Fruit fly (Drosophila melanogaster) whole organism, prepupa: ENCODE measurements around the gene Arl4.

Experiments used
- CG10669 ChIP-seq: fragments of 200-800 bp; sonication (Bioruptor generic); optimal IDR thresholded peaks from 3 replicates; lab custom pipeline; 2018; ENCODE audit warnings: missing biosample characterization, mild to moderate bottlenecking, missing genetic modification characterization, moderate library complexity
- CG11762 ChIP-seq: fragments of 200-800 bp; sonication (Bioruptor generic); optimal IDR thresholded peaks from 3 replicates; lab custom pipeline; 2016; ENCODE audit warnings: missing biosample characterization, missing genetic modification characterization; ENCODE audit not compliant: insufficient read depth
- CG11902 ChIP-seq: fragments of 200-800 bp; sonication (Bioruptor generic); optimal IDR thresholded peaks from 3 replicates; lab custom pipeline; 2016; ENCODE audit warnings: missing biosample characterization, missing genetic modification characterization
- CG15336 ChIP-seq: fragments of 200-800 bp; sonication (Bioruptor generic); IDR thresholded peaks from 2 replicates; pipeline ENCODE4 v1.3.6; 2022; ENCODE audit warnings: missing biosample characterization, missing genetic modification characterization
- CG16779 ChIP-seq: fragments of 200-800 bp; sonication (Bioruptor generic); optimal IDR thresholded peaks from 3 replicates; lab custom pipeline; 2017; ENCODE audit warnings: missing biosample characterization, mild to moderate bottlenecking, missing genetic modification characterization
- CG3032 ChIP-seq: fragments of 200-800 bp; optimal IDR thresholded peaks from 2 replicates; lab custom pipeline; 2019; ENCODE audit warnings: missing biosample characterization, mild to moderate bottlenecking, missing genetic modification characterization, moderate library complexity
- CG32006 ChIP-seq: fragments of 200-800 bp; sonication (Bioruptor generic); optimal IDR thresholded peaks from 3 replicates; lab custom pipeline; 2017; ENCODE audit warnings: missing biosample characterization, mild to moderate bottlenecking, missing genetic modification characterization
- CG34406 ChIP-seq: fragments of 200-800 bp; sonication (Bioruptor generic); optimal IDR thresholded peaks from 3 replicates; lab custom pipeline; 2016; ENCODE audit warnings: missing biosample characterization, missing genetic modification characterization
- CG4318 ChIP-seq: fragments of 200-800 bp; sonication (Bioruptor generic); optimal IDR thresholded peaks from 3 replicates; lab custom pipeline; 2017; ENCODE audit warnings: missing biosample characterization, mild to moderate bottlenecking, missing genetic modification characterization
- CG6163 ChIP-seq: fragments of 200-800 bp; sonication (Bioruptor generic); IDR thresholded peaks from 3 replicates; pipeline ENCODE4 v1.3.6; 2022; ENCODE audit warnings: missing biosample characterization, missing genetic modification characterization
- CG6276 ChIP-seq: fragments of 200-800 bp; sonication (Bioruptor generic); optimal IDR thresholded peaks from 2 replicates; lab custom pipeline; 2017; ENCODE audit warnings: missing biosample characterization, mild to moderate bottlenecking, missing genetic modification characterization
- CG6808 ChIP-seq: fragments of 200-800 bp; sonication (Bioruptor generic); optimal IDR thresholded peaks from 3 replicates; lab custom pipeline; 2017; ENCODE audit warnings: missing biosample characterization, missing genetic modification characterization, mild to moderate bottlenecking, moderate library complexity, missing genetic modification reagents
- CG6854 ChIP-seq: fragments of 200-800 bp; sonication (Bioruptor generic); optimal IDR thresholded peaks from 2 replicates; lab custom pipeline; 2017; ENCODE audit warnings: missing biosample characterization, mild to moderate bottlenecking, missing genetic modification characterization
- CG8319 ChIP-seq: fragments of 200-800 bp; sonication (Bioruptor generic); optimal IDR thresholded peaks from 3 replicates; lab custom pipeline; 2016; ENCODE audit warnings: missing biosample characterization, missing genetic modification characterization
- Eip78C ChIP-seq: fragments of 200-800 bp; sonication (Bioruptor generic); peaks from one replicate; lab custom pipeline; 2016; ENCODE audit warnings: missing biosample characterization, missing genetic modification characterization
- Ets21C ChIP-seq: fragments of 200-800 bp; sonication (Bioruptor generic); optimal IDR thresholded peaks from 3 replicates; lab custom pipeline; 2016; ENCODE audit warnings: missing biosample characterization, missing genetic modification characterization
- Ets96B ChIP-seq: fragments of 200-800 bp; optimal IDR thresholded peaks from 2 replicates; lab custom pipeline; 2019; ENCODE audit warnings: missing biosample characterization, mild to moderate bottlenecking, missing genetic modification characterization, moderate library complexity
- Gug ChIP-seq: fragments of 200-800 bp; sonication (Bioruptor generic); IDR thresholded peaks from 2 replicates; pipeline ENCODE4 v1.3.6; 2022; ENCODE audit warnings: missing biosample characterization, missing genetic modification characterization
- Hr4 ChIP-seq: fragments of 200-800 bp; sonication (Bioruptor generic); optimal IDR thresholded peaks from 3 replicates; lab custom pipeline; 2016; ENCODE audit warnings: missing biosample characterization, missing genetic modification characterization
- OdsH ChIP-seq: fragments of 200-800 bp; sonication (Bioruptor generic); optimal IDR thresholded peaks from 3 replicates; lab custom pipeline; 2016; ENCODE audit warnings: missing biosample characterization, missing genetic modification characterization
- cyc ChIP-seq: fragments of 200-800 bp; sonication (Bioruptor generic); optimal IDR thresholded peaks from 3 replicates; lab custom pipeline; 2016; ENCODE audit warnings: missing biosample characterization, missing genetic modification characterization
- esn ChIP-seq: fragments of 200-800 bp; sonication (Bioruptor generic); optimal IDR thresholded peaks from 2 replicates; lab custom pipeline; 2016; ENCODE audit warnings: missing biosample characterization, mild to moderate bottlenecking, missing genetic modification characterization, moderate library complexity
- fkh ChIP-seq: fragments of 200-800 bp; sonication (Bioruptor generic); optimal IDR thresholded peaks from 3 replicates; lab custom pipeline; 2017; ENCODE audit warnings: missing biosample characterization, mild to moderate bottlenecking, missing genetic modification characterization, moderate library complexity
- lz ChIP-seq: fragments of 200-800 bp; sonication (Bioruptor generic); optimal IDR thresholded peaks from 3 replicates; lab custom pipeline; 2016; ENCODE audit warnings: missing biosample characterization, missing genetic modification characterization
- topi ChIP-seq: fragments of 200-800 bp; sonication (Bioruptor generic); optimal IDR thresholded peaks from 3 replicates; lab custom pipeline; 2016; ENCODE audit warnings: missing biosample characterization, missing genetic modification characterization

Arl4 gene

dm6 chr4:225824-226223 is 46.6 kb upstream of the Arl4 start (continued):
- TF ChIP-seq CG8319 (GFP tag; lab: Kevin White, UChicago): no peak
- peak; percentile 72 for TF ChIP-seq Eip78C
- TF ChIP-seq, all 60 proteins: peak for 7

dm6 chr4:210011-210649 is 30.9 kb upstream of the Arl4 start, which contains the start of gene Crk:
Gene Crk (plus strand): TSS chr4:210224.
- TF ChIP-seq lz (GFP tag; lab: Kevin White, UChicago) (no peak), CG16779 (tag; lab: Kevin White, UChicago) (no peak), CG6163 (GFP tag; lab: Robert Waterston, UW) (no peak), cyc (peak; percentile 25), Gug (no peak), CG3032 (tag; lab: Kevin White, UChicago) (peak; percentile 24), Ets21C (GFP tag; lab: Kevin White, UChicago) (no peak), CG11762 (GFP tag; lab: Kevin White, UChicago) (no peak), OdsH (GFP tag; lab: Kevin White, UChicago) (peak; percentile 1), CG15336 (GFP tag; lab: Robert Waterston, UW) (no peak), CG6276 (no peak), CG10669 (no peak), CG4318 (no peak), CG6808 (GFP tag; lab: Kevin White, UChicago) (no peak), fkh (GFP tag; lab: Kevin White, UChicago) (no peak), Ets96B (tag; lab: Kevin White, UChicago) (no peak), CG6854 (GFP tag; lab: Kevin White, UChicago) (no peak), CG34406 (GFP tag; lab: Kevin White, UChicago) (no peak), CG32006 (GFP tag; lab: Kevin White, UChicago) (no peak), topi (GFP tag; lab: Kevin White, UChicago) (no peak)

- TF ChIP-seq cyc: peak; percentile 23
- peak; percentile 8 for TF ChIP-seq esn
- no peak for TF ChIP-seq OdsH (GFP tag; lab: Kevin White, UChicago)
- peak; percentile 37 for TF ChIP-seq CG3032 (tag; lab: Kevin White, UChicago)
Measured at dm6 chr4:205671-206252, 26.6 kb upstream of the Arl4 start, which contains the start of gene CG31998. Gene CG31998 (minus strand): TSS chr4:205945.

DNA sequence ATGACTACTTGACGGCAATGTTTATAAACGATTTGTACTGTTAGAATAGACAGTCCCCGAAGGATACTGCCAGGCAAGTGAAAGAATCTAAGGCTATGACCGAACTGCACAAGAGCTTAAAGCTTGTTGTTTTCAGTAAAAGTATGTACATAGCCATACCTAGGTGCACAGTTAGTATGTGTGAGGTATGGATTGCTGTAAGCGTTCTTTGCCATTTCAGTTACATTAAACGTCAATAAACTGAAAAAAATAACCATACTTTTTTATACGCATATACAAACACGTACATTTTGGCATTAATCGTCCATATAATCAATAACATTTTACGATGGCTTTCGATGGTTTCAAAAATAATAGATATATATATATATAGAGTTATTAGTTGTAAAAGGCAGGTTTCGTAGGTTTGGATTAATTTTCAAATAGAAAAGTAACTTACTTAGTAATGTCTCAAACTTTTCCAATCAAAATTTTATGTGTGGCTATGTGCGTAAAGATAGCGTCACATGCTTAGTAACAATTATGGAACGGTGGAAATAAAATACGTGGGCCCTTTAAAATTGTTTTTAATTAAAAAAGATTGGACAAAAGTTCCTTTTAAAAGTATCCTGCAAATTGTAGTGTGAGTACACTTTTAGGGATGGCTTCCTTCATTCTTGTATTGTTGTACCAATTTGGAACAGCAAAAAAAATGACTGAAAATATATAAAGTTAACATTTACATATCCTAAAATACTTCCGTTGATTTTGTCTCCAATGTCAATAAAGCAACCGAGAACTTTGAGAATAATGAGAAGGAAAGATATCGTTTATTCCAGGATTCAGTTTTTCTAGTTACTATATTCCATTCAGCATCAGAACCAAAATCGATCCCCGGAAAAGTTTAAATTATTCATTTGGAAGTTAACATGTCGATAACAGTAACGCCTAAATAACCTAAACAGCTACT is 14.5 kb upstream of the Arl4 start, which contains the start of gene Abcd1:
Gene Abcd1 (minus strand): TSS at position 444 of the 949 bp plus-strand sequence.
- TF ChIP-seq CG11902 (GFP tag; lab: Kevin White, UChicago): no peak
- peak; percentile 40 for TF ChIP-seq CG3032 (tag; lab: Kevin White, UChicago)

- TF ChIP-seq Eip78C (peak; percentile 58), CG11902 (GFP tag; lab: Kevin White, UChicago) (no peak)
- TF ChIP-seq, all 60 proteins: peak for 1
Measured at dm6 chr4:192540-192939, 13.4 kb upstream of the Arl4 start.

dm6 chr4:183681-184080 is 4.5 kb upstream of the Arl4 start:
- peak; percentile 15 for TF ChIP-seq Eip78C
- TF ChIP-seq Hr4 (GFP tag; lab: Kevin White, UChicago): no peak

dm6 chr4:181639-182038 is 2.5 kb upstream of the Arl4 start:
- TF ChIP-seq CG11902 (GFP tag; lab: Kevin White, UChicago): no peak
